Fruit fly (Drosophila melanogaster) whole organism, embryonic: Measurements from ENCODE around the gene fzy.

Experiments
- BEAF-32 ChIP-seq: fragments of 200-800 bp; sonication (Bioruptor generic); optimal IDR thresholded peaks from 3 replicates; lab custom pipeline; 2017; ENCODE audit warnings: missing biosample characterization, missing genetic modification characterization, mild to moderate bottlenecking, moderate library complexity, missing genetic modification reagents
- CG18764 ChIP-seq: fragments of 200-800 bp; sonication (Bioruptor generic); optimal IDR thresholded peaks from 3 replicates; lab custom pipeline; 2016; ENCODE audit warnings: missing biosample characterization, missing genetic modification characterization
- CG9727 ChIP-seq: fragments of 200-800 bp; sonication (Bioruptor generic); optimal IDR thresholded peaks from 3 replicates; lab custom pipeline; 2017; ENCODE audit warnings: missing biosample characterization, mild to moderate bottlenecking, missing genetic modification characterization
- HLH54F ChIP-seq: fragments of 200-800 bp; sonication (Bioruptor generic); optimal IDR thresholded peaks from 3 replicates; lab custom pipeline; 2016; ENCODE audit warnings: missing biosample characterization, missing genetic modification characterization
- Oli ChIP-seq: fragments of 200-800 bp; sonication (Bioruptor generic); optimal IDR thresholded peaks from 2 replicates; lab custom pipeline; 2018; ENCODE audit warnings: missing biosample characterization, mild to moderate bottlenecking, missing genetic modification characterization, moderate library complexity

DNA sequence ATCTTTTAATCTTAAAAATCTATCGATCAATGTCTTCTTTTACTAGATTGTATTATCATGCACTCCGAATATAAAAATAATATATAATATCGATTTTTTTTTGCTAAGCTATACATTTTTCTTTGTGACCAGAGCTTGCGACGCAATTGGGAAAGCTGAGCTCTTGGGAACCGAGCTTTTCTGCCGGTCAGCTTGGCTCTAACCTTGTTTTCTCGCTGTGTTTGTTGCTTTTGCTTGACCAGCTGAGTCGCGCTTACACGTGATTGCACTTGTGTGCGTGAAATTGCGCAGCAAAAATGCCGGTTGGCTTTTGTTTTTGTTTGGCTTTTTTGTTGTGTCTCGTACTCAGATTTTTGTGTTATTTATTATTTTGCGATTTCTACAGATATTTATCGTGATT lies 37.3 kb upstream of the fzy start:
- TF ChIP-seq BEAF-32 (GFP tag; lab: Kevin White, UChicago) = no peak
- no peak for TF ChIP-seq Oli
- TF ChIP-seq CG9727 (GFP tag; lab: Kevin White, UChicago) = no peak
- no peak for TF ChIP-seq HLH54F
- TF ChIP-seq CG18764 (GFP tag; lab: Kevin White, UChicago) = no peak
